Worm (Caenorhabditis elegans): ENCODE data around the gene kgb-1.
A peak's percentile ranks its signal among the peaks of the same experiment; 100 is the strongest.

The kgb-1 gene

DNA sequence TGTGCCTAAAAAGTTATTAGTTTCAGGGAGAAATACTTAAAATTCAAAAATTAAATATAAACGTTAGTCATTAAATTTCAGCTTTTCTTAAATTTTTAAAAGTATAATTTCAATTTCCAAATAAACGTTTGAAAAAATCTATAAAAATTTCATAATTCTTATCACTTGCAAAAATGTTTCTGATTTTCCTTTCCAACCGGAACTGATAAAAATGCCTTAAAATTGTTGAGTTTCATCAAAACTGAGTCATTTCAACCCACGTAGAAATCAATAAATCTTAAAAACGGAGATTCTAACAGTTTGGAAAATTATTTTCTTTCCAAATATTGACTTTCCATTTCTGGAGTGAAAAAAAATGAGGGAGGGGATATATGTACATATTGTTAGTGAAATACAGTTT, 943 bp downstream of the kgb-1 start:
- TF ChIP-seq lir-1 (GFP tag; conservative IDR thresholded peaks at IDR 0.05) (no peak), nhr-80 (tag; optimal IDR thresholded peaks at IDR 0.05) (peak; percentile 19)

DNA sequence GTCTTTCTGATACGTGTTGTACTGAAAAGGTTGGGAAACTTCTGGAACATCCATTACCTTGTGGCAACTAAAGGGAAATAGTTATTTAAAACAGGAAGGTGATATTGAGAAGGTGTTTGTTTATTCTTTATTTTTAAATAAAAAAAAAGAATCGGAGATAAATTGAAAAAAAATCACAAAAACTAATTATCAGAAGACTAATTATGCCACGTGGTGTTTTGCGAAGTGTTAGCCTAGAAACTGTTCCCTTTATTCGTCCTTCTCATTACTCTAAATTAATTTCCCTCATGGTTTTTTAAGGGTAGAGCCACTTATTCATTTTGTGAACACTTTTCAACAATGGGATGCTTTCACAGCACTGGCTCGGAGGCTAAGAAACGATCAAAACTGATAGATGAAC, 8.4 kb downstream of the kgb-1 start, which contains the start of gene gpa-4:
Gene gpa-4, plus strand, starts transcription at position 301 of the 400 bp plus-strand sequence.
- TF ChIP-seq tbp1 (GFP tag; optimal IDR thresholded peaks at IDR 0.05) (no peak), ets-4 (GFP tag; optimal IDR thresholded peaks at IDR 0.05) (no peak), Y53G8AR.9 (GFP tag; conservative IDR thresholded peaks at IDR 0.05) (no peak), somi-1 (GFP tag; optimal IDR thresholded peaks at IDR 0.05) (no peak), pbrm-1 (GFP tag; IDR thresholded peaks at IDR 0.05) (no peak), F49E8.2 (tag; optimal IDR thresholded peaks at IDR 0.05; ENCODE audit: insufficient read depth) (no peak), sea-2 (GFP tag; IDR thresholded peaks at IDR 0.05) (no peak), ceh-40 (GFP tag; IDR thresholded peaks at IDR 0.05) (no peak)

DNA sequence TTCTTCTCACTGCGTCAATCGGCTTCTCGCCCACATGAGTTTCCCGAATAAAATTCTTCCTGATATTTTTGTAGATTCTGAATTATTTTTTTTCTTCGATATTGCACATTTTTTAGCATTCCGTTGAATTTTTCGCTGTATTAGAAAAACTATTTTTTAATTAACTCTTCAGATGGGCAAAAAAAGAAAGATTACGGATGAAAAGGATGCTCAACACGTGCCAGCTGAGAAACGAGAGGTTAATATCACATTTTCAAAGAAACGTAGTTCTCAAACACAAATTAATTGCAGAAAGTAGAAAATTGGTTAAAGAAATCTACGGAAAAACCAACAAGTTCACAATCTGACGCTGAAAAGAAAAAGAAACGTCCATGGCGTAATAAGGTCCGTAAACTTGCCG, 13.5 kb downstream of the kgb-1 start, which contains the start of gene rrp-8:
Gene rrp-8, plus strand, starts transcription at position 173 of the 400 bp plus-strand sequence.
- no peak for TF ChIP-seq dox-1 (GFP tag; IDR thresholded peaks at IDR 0.05)
- TF ChIP-seq ceh-40 (GFP tag; IDR thresholded peaks at IDR 0.05): no peak
- TF ChIP-seq snpc-4 (GFP tag; optimal IDR thresholded peaks at IDR 0.05): no peak
- no peak for TF ChIP-seq snpc-4 (tag; optimal IDR thresholded peaks at IDR 0.05)
- TF ChIP-seq mcd-1 (GFP tag; IDR thresholded peaks at IDR 0.05): no peak; the same call in 1 of the 2 replicates
- TF ChIP-seq dpl-1 (GFP tag; optimal IDR thresholded peaks at IDR 0.05): no peak
- TF ChIP-seq snpc-3.4 (tag; optimal IDR thresholded peaks at IDR 0.05): peak; percentile 57
- TF ChIP-seq dpff-1 (tag; optimal IDR thresholded peaks at IDR 0.05): peak; percentile 31
- TF ChIP-seq nfya-2 (GFP tag; IDR thresholded peaks at IDR 0.05): no peak
- no peak for TF ChIP-seq F39B2.1 (GFP tag; IDR thresholded peaks at IDR 0.05)
- TF ChIP-seq lsl-1 (GFP tag; optimal IDR thresholded peaks at IDR 0.05): no peak
- TF ChIP-seq hrde-1 (tag; optimal IDR thresholded peaks at IDR 0.05; ENCODE audit: borderline replicate concordance): peak; percentile 66
- TF ChIP-seq akir-1 (GFP tag; optimal IDR thresholded peaks at IDR 0.05): no peak
- TF ChIP-seq hlh-26 (GFP tag; conservative IDR thresholded peaks at IDR 0.05): no peak
- TF ChIP-seq D2030.7 (GFP tag; IDR thresholded peaks at IDR 0.05): no peak
- TF ChIP-seq B0035.1 (tag; optimal IDR thresholded peaks at IDR 0.05): peak; percentile 30
- no peak for TF ChIP-seq F57C9.4 (tag; optimal IDR thresholded peaks at IDR 0.05)
- TF ChIP-seq ceh-79 (tag; optimal IDR thresholded peaks at IDR 0.05): no peak
- TF ChIP-seq tbx-9 (tag; optimal IDR thresholded peaks at IDR 0.05; ENCODE audit: borderline replicate concordance): peak; percentile 3
- TF ChIP-seq F55B11.4 (tag; optimal IDR thresholded peaks at IDR 0.05; ENCODE audit: borderline replicate concordance, insufficient read depth): no peak
- TF ChIP-seq F33H1.4 (GFP tag; IDR thresholded peaks at IDR 0.05): no peak
- no peak for TF ChIP-seq Y67H2A.10 (GFP tag; conservative IDR thresholded peaks at IDR 0.05)
- peak; percentile 51 for TF ChIP-seq snpc-1.1 (tag; optimal IDR thresholded peaks at IDR 0.05; ENCODE audit: insufficient read depth)
- no peak for TF ChIP-seq efl-1 (GFP tag; optimal IDR thresholded peaks at IDR 0.05)
- TF ChIP-seq repo-1 (tag; optimal IDR thresholded peaks at IDR 0.05): peak; percentile 26
- TF ChIP-seq Y79H2A.3 (GFP tag; conservative IDR thresholded peaks at IDR 0.05): no peak
- no peak for TF ChIP-seq athp-1 (tag; optimal IDR thresholded peaks at IDR 0.05)
- no peak for TF ChIP-seq egl-18 (GFP tag; IDR thresholded peaks at IDR 0.05)
- TF ChIP-seq ccch-3 (GFP tag; optimal IDR thresholded peaks at IDR 0.05): no peak
- TF ChIP-seq let-607 (tag; optimal IDR thresholded peaks at IDR 0.05): no peak
- no peak for TF ChIP-seq Y53G8AR.9 (GFP tag; conservative IDR thresholded peaks at IDR 0.05)
- no peak for TF ChIP-seq B0261.1 (tag; optimal IDR thresholded peaks at IDR 0.05)
- no peak for TF ChIP-seq rcor-1 (GFP tag; IDR thresholded peaks at IDR 0.05)
- no peak for TF ChIP-seq ztf-6 (GFP tag; IDR thresholded peaks at IDR 0.05)
- no peak for TF ChIP-seq lir-1 (GFP tag; conservative IDR thresholded peaks at IDR 0.05)
- no peak for TF ChIP-seq nfya-1 (tag; optimal IDR thresholded peaks at IDR 0.05; ENCODE audit: borderline replicate concordance, insufficient read depth)
- TF ChIP-seq rec-8 (tag; optimal IDR thresholded peaks at IDR 0.05): no peak

Data from whole organism, young adult.